Worm (Caenorhabditis elegans) whole organism, young adult: ENCODE data around the gene prp-18.

Experiments used
- B0035.1 ChIP-seq: sonication (generic microtip); optimal IDR thresholded peaks from 2 replicates; lab custom pipeline; 2016; ENCODE audit warnings: missing genetic modification characterization, mild to moderate bottlenecking, missing compliant biosample characterization, missing genotype, missing genetic modification reagents
- B0336.3 ChIP-seq: fragments of 200-800 bp; sonication (Bioruptor generic); IDR thresholded peaks from 2 replicates; pipeline ENCODE4 v1.3.6; 2022; ENCODE audit warnings: missing genetic modification characterization, missing compliant biosample characterization
- F37B4.10 ChIP-seq: fragments of 200-800 bp; sonication (Bioruptor generic); IDR thresholded peaks from 2 replicates; pipeline ENCODE4 v1.3.6; 2022; ENCODE audit warnings: missing genetic modification characterization, missing compliant biosample characterization
- F55B11.4 ChIP-seq: sonication (generic microtip); optimal IDR thresholded peaks from 2 replicates; lab custom pipeline; 2016; ENCODE audit warnings: missing compliant biosample characterization, missing genetic modification characterization, borderline replicate concordance; ENCODE audit not compliant: insufficient read depth
- ZK185.1 ChIP-seq: sonication (generic microtip); optimal IDR thresholded peaks from 2 replicates; lab custom pipeline; 2016; ENCODE audit warnings: mild to moderate bottlenecking, missing genetic modification characterization, missing compliant biosample characterization; ENCODE audit not compliant: poor library complexity, severe bottlenecking
- ccch-3 ChIP-seq: fragments of 200-800 bp; sonication (Bioruptor generic); optimal IDR thresholded peaks from 2 replicates; lab custom pipeline; 2018; ENCODE audit warnings: mild to moderate bottlenecking, missing genetic modification characterization, missing compliant biosample characterization
- dox-1 ChIP-seq: fragments of 200-800 bp; sonication (Bioruptor generic); IDR thresholded peaks from 2 replicates; pipeline ENCODE4 v1.3.6; 2022; ENCODE audit warnings: missing genetic modification reagents, missing genetic modification characterization, missing compliant biosample characterization
- egrh-3 ChIP-seq: fragments of 200-800 bp; sonication (Bioruptor generic); IDR thresholded peaks from 2 replicates; pipeline ENCODE4 v1.3.6; 2022; ENCODE audit warnings: missing genetic modification reagents, missing genetic modification characterization, missing compliant biosample characterization
- hlh-26 ChIP-seq: fragments of 200-800 bp; sonication (Bioruptor generic); conservative IDR thresholded peaks from 2 replicates; pipeline ENCODE4 v1.3.6; 2022; ENCODE audit warnings: missing genetic modification reagents, missing genetic modification characterization, missing compliant biosample characterization
- let-526 ChIP-seq: fragments of 200-800 bp; sonication (Bioruptor generic); IDR thresholded peaks from 2 replicates; pipeline ENCODE4 v1.3.6; 2022; ENCODE audit warnings: missing genetic modification reagents, missing genetic modification characterization, missing compliant biosample characterization
- lsy-27 ChIP-seq: sonication (generic microtip); optimal IDR thresholded peaks from 2 replicates; lab custom pipeline; 2017; ENCODE audit warnings: missing genetic modification characterization, mild to moderate bottlenecking, missing compliant biosample characterization, antibody characterized with exemption, missing genotype, borderline replicate concordance; ENCODE audit not compliant: insufficient read depth
- madf-10 ChIP-seq: sonication (generic microtip); optimal IDR thresholded peaks from 2 replicates; lab custom pipeline; 2016; ENCODE audit warnings: mild to moderate bottlenecking, missing genetic modification characterization, missing compliant biosample characterization
- nhr-179 ChIP-seq: sonication (generic microtip); optimal IDR thresholded peaks from 2 replicates; lab custom pipeline; 2016; ENCODE audit warnings: mild to moderate bottlenecking, missing genetic modification characterization, missing compliant biosample characterization
- nhr-90 ChIP-seq: sonication (generic microtip); optimal IDR thresholded peaks from 2 replicates; lab custom pipeline; 2016; ENCODE audit warnings: missing genotype, mild to moderate bottlenecking, missing genetic modification characterization, missing compliant biosample characterization
- pha-4 ChIP-seq: fragments of 150-350 bp; sonication (generic microtip); optimal IDR thresholded peaks from 2 replicates; lab custom pipeline; 2014; ENCODE audit warnings: missing biosample characterization, missing genetic modification reagents, missing genetic modification characterization
- somi-1 ChIP-seq: fragments of 200-800 bp; sonication (Bioruptor generic); optimal IDR thresholded peaks from 2 replicates; lab custom pipeline; 2018; ENCODE audit warnings: mild to moderate bottlenecking, missing genetic modification characterization, missing compliant biosample characterization

prp-18 gene

ce11 chrIV:9832586-9832985 lies 51.6 kb downstream of the prp-18 start, which contains the start of gene kin-21:
Gene kin-21 (plus strand): TSS chrIV:9832886.
- TF ChIP-seq nhr-90 (tag; lab: Kevin White, UChicago) (no peak), nhr-179 (tag; lab: Kevin White, UChicago) (no peak), let-526 (GFP tag; lab: Robert Waterston, UW) (no peak), lsy-27 (tag; lab: Kevin White, UChicago) (no peak), ccch-3 (no peak), dox-1 (no peak), madf-10 (tag; lab: Kevin White, UChicago) (no peak), egrh-3 (no peak), somi-1 (GFP tag; lab: Kevin White, UChicago) (no peak), F55B11.4 (tag; lab: Kevin White, UChicago) (no peak), B0035.1 (tag; lab: Kevin White, UChicago) (no peak), B0336.3 (GFP tag; lab: Robert Waterston, UW) (no peak), ZK185.1 (tag; lab: Kevin White, UChicago) (no peak), F37B4.10 (no peak), pha-4 (no peak), hlh-26 (GFP tag; lab: Robert Waterston, UW) (no peak)
